Worm (Caenorhabditis elegans) whole organism, early embryonic: ENCODE results near the gene ubh-4.

ENCODE experiments used
- aly-1 ChIP-seq: sonication (generic microtip); optimal IDR thresholded peaks from 2 replicates; lab custom pipeline; 2016; ENCODE audit warnings: missing genetic modification characterization, missing compliant biosample characterization
- ama-1 ChIP-seq: fragments of 150-350 bp; optimal IDR thresholded peaks from 2 replicates; lab custom pipeline; 2014
- ceh-13 ChIP-seq: fragments of 200-800 bp; sonication (Bioruptor generic); optimal IDR thresholded peaks from 2 replicates; lab custom pipeline; 2018; ENCODE audit warnings: mild to moderate bottlenecking, missing genetic modification characterization, missing compliant biosample characterization
- ceh-36 ChIP-seq: sonication (generic microtip); optimal IDR thresholded peaks from 2 replicates; lab custom pipeline; 2016; ENCODE audit warnings: missing genetic modification characterization, inconsistent platforms, missing compliant biosample characterization
- ets-7 ChIP-seq: sonication (generic microtip); optimal IDR thresholded peaks from 2 replicates; lab custom pipeline; 2016; ENCODE audit warnings: missing genotype, missing genetic modification characterization, missing compliant biosample characterization
- flt-1 ChIP-seq: fragments of 200-800 bp; sonication (Bioruptor generic); IDR thresholded peaks from 2 replicates; pipeline ENCODE4 v1.3.6; 2022; ENCODE audit warnings: missing genetic modification characterization, missing compliant biosample characterization
- hmbx-1 ChIP-seq: sonication (generic microtip); optimal IDR thresholded peaks from 2 replicates; lab custom pipeline; 2016; ENCODE audit warnings: mild to moderate bottlenecking, missing genetic modification characterization, missing compliant biosample characterization
- hmg-4 ChIP-seq: fragments of 200-800 bp; sonication (Bioruptor generic); optimal IDR thresholded peaks from 2 replicates; lab custom pipeline; 2018; ENCODE audit warnings: mild to moderate bottlenecking, missing genetic modification characterization, missing compliant biosample characterization
- hnd-1 ChIP-seq: sonication (generic microtip); optimal IDR thresholded peaks from 2 replicates; lab custom pipeline; 2016; ENCODE audit warnings: missing genetic modification characterization, missing compliant biosample characterization
- pes-1 ChIP-seq: fragments of 200-800 bp; sonication (Bioruptor generic); IDR thresholded peaks from 2 replicates; pipeline ENCODE4 v1.3.6; 2022; ENCODE audit warnings: missing genetic modification reagents, missing genetic modification characterization, missing compliant biosample characterization
- scrt-1 ChIP-seq: fragments of 200-800 bp; sonication (Bioruptor generic); IDR thresholded peaks from 2 replicates; pipeline ENCODE4 v1.3.6; 2022; ENCODE audit warnings: missing genetic modification characterization, missing compliant biosample characterization
- tbx-37 ChIP-seq: fragments of 200-800 bp; sonication (Bioruptor generic); conservative IDR thresholded peaks from 2 replicates; pipeline ENCODE4 v1.3.6; 2022; ENCODE audit warnings: missing genetic modification reagents, missing genetic modification characterization, missing compliant biosample characterization
- tra-4 ChIP-seq: sonication (generic microtip); optimal IDR thresholded peaks from 2 replicates; lab custom pipeline; 2017; ENCODE audit warnings: missing genetic modification characterization, missing compliant biosample characterization

- no peak for TF ChIP-seq aly-1 (tag; lab: Kevin White, UChicago)
- TF ChIP-seq ceh-36 (tag; lab: Kevin White, UChicago), result no peak
- no peak for TF ChIP-seq ama-1 (lab: Kevin White, UChicago)
- TF ChIP-seq ets-7 (tag; lab: Kevin White, UChicago), result no peak
- no peak for TF ChIP-seq flt-1 (GFP tag; lab: Robert Waterston, UW)
- no peak for TF ChIP-seq scrt-1 (GFP tag; lab: Robert Waterston, UW)
- no peak for TF ChIP-seq pes-1
- no peak for TF ChIP-seq hmbx-1 (tag; lab: Kevin White, UChicago)
- no peak for TF ChIP-seq hmg-4 (GFP tag; lab: Kevin White, UChicago)
- no peak for TF ChIP-seq tra-4 (tag; lab: Kevin White, UChicago)
- TF ChIP-seq ceh-13 (GFP tag; lab: Kevin White, UChicago), result no peak
- no peak for TF ChIP-seq tbx-37 (GFP tag; lab: Robert Waterston, UW)
- no peak for TF ChIP-seq hnd-1 (tag; lab: Kevin White, UChicago)
Observed at ce11 chrII:8037246-8037645, 2.2 kb downstream of the ubh-4 start, which contains the start of gene arp-6.
